Fruit fly (Drosophila melanogaster) whole organism, wandering third instar larva: ENCODE data around the gene CG15412.
A peak's percentile ranks its signal among the peaks of the same experiment; 100 is the strongest.

Experiments used
- Abd-B ChIP-seq: fragments of >200 bp; optimal IDR thresholded peaks from 2 replicates; lab custom pipeline; 2017; ENCODE audit warnings: missing biosample characterization, missing genetic modification characterization
- CG9705 ChIP-seq: fragments of 200-800 bp; sonication (Bioruptor generic); optimal IDR thresholded peaks from 2 replicates; lab custom pipeline; 2018; ENCODE audit warnings: missing biosample characterization, mild to moderate bottlenecking, missing genetic modification characterization
- CrebA ChIP-seq: fragments of 200-800 bp; sonication (Bioruptor generic); optimal IDR thresholded peaks from 2 replicates; lab custom pipeline; 2016; ENCODE audit warnings: missing biosample characterization, mild to moderate bottlenecking, missing genetic modification characterization, borderline replicate concordance
- Dfd ChIP-seq: fragments of >200 bp; optimal IDR thresholded peaks from 2 replicates; lab custom pipeline; 2017; ENCODE audit warnings: missing biosample characterization, missing genetic modification characterization
- Dif ChIP-seq: fragments of 200-275, 200-300 bp; sonication (Bioruptor generic); optimal IDR thresholded peaks from 2 replicates; lab custom pipeline; 2018; ENCODE audit warnings: missing biosample characterization, missing genetic modification characterization; ENCODE audit not compliant: partially characterized antibody
- HLH106 ChIP-seq: fragments of 200-800 bp; optimal IDR thresholded peaks from 3 replicates; lab custom pipeline; 2019; ENCODE audit warnings: missing biosample characterization, mild to moderate bottlenecking, missing genetic modification characterization, moderate library complexity
- Hnf4 ChIP-seq: fragments of 200-800 bp; sonication (Bioruptor generic); optimal IDR thresholded peaks from 2 replicates; lab custom pipeline; 2016; ENCODE audit warnings: missing biosample characterization, mild to moderate bottlenecking, missing genetic modification characterization
- Hr78 ChIP-seq: fragments of >200 bp; optimal IDR thresholded peaks from 2 replicates; lab custom pipeline; 2017; ENCODE audit warnings: missing biosample characterization, missing genetic modification characterization
- Jra ChIP-seq: sonication (Bioruptor generic); optimal IDR thresholded peaks from 2 replicates; lab custom pipeline; 2016; ENCODE audit warnings: missing biosample characterization, missing genetic modification characterization
- Mio ChIP-seq: sonication (Bioruptor generic); optimal IDR thresholded peaks from 2 replicates; lab custom pipeline; 2016; ENCODE audit warnings: missing biosample characterization, missing genetic modification characterization
- Myc ChIP-seq: fragments of >200 bp; optimal IDR thresholded peaks from 2 replicates; lab custom pipeline; 2017
- N ChIP-seq: fragments of >200 bp; optimal IDR thresholded peaks from 2 replicates; lab custom pipeline; 2018; ENCODE audit warnings: missing biosample characterization, missing external identifiers, missing genetic modification characterization
- Sp1 ChIP-seq: fragments of 200-800 bp; sonication (Bioruptor generic); optimal IDR thresholded peaks from 3 replicates; lab custom pipeline; 2019; ENCODE audit warnings: missing biosample characterization, mild to moderate bottlenecking, missing genetic modification characterization, moderate library complexity
- Vsx2 ChIP-seq: fragments of 200-300, 225-300 bp; sonication (Bioruptor generic); optimal IDR thresholded peaks from 2 replicates; lab custom pipeline; 2018; ENCODE audit warnings: missing biosample characterization, missing genetic modification characterization; ENCODE audit not compliant: partially characterized antibody
- brk ChIP-seq: fragments of 200-800 bp; sonication (Bioruptor generic); optimal IDR thresholded peaks from 2 replicates; lab custom pipeline; 2016; ENCODE audit warnings: missing biosample characterization, mild to moderate bottlenecking, missing genetic modification characterization
- dsf ChIP-seq: sonication (Bioruptor generic); optimal IDR thresholded peaks from 2 replicates; lab custom pipeline; 2016; ENCODE audit warnings: missing biosample characterization, missing genetic modification characterization, borderline replicate concordance
- ey ChIP-seq: fragments of 200-800 bp; sonication (Bioruptor generic); optimal IDR thresholded peaks from 2 replicates; lab custom pipeline; 2016; ENCODE audit warnings: missing biosample characterization, missing genetic modification characterization
- foxo ChIP-seq, 2 experiments: fragments of 200-800 bp; sonication (Bioruptor generic); optimal IDR thresholded peaks; 2 replicates in 1 of 2; 3 replicates in 1 of 2; lab custom pipeline; 2016 to 2017; ENCODE audit warnings: missing biosample characterization in 2 of 2, missing genetic modification characterization in 2 of 2
- fru ChIP-seq: fragments of 200-800 bp; sonication (Bioruptor generic); optimal IDR thresholded peaks from 3 replicates; lab custom pipeline; 2016; ENCODE audit warnings: missing biosample characterization, mild to moderate bottlenecking, missing genetic modification characterization
- h ChIP-seq: fragments of 200-800 bp; sonication (Bioruptor generic); optimal IDR thresholded peaks from 3 replicates; lab custom pipeline; 2016; ENCODE audit warnings: missing biosample characterization, mild to moderate bottlenecking, missing genetic modification characterization
- jim ChIP-seq: fragments of 175-275, 200-325 bp; sonication (Bioruptor generic); optimal IDR thresholded peaks from 2 replicates; lab custom pipeline; 2016; ENCODE audit warnings: missing biosample characterization, mild to moderate bottlenecking, missing genetic modification characterization
- lola ChIP-seq: fragments of >200 bp; optimal IDR thresholded peaks from 2 replicates; lab custom pipeline; 2017; ENCODE audit warnings: missing biosample characterization, missing genetic modification characterization
- psq ChIP-seq: fragments of 200-800 bp; sonication (Bioruptor generic); optimal IDR thresholded peaks from 3 replicates; lab custom pipeline; 2017; ENCODE audit warnings: missing biosample characterization, mild to moderate bottlenecking, missing genetic modification characterization, moderate library complexity
- rgr ChIP-seq: fragments of 200-800 bp; sonication (Bioruptor generic); optimal IDR thresholded peaks from 3 replicates; lab custom pipeline; 2016; ENCODE audit warnings: missing biosample characterization, mild to moderate bottlenecking, missing genetic modification characterization
- sage ChIP-seq: fragments of 200-800 bp; sonication (Bioruptor generic); optimal IDR thresholded peaks from 2 replicates; lab custom pipeline; 2016; ENCODE audit warnings: missing biosample characterization, mild to moderate bottlenecking, missing genetic modification characterization
- sv ChIP-seq: fragments of 200-800 bp; sonication (Bioruptor generic); optimal IDR thresholded peaks from 3 replicates; lab custom pipeline; 2016; ENCODE audit warnings: missing biosample characterization, missing genetic modification characterization
- tai ChIP-seq: sonication (Bioruptor generic); optimal IDR thresholded peaks from 2 replicates; lab custom pipeline; 2016; ENCODE audit warnings: missing biosample characterization, missing genetic modification characterization
- woc ChIP-seq: sonication (Bioruptor generic); optimal IDR thresholded peaks from 2 replicates; lab custom pipeline; 2016; ENCODE audit warnings: missing biosample characterization, mild to moderate bottlenecking, missing genetic modification characterization

Gene CG15412

dm6 chr2L:3375611-3376010 is at the start of gene CG15412:
Gene CG15412 (minus strand): TSS chr2L:3375711.
- TF ChIP-seq woc: no peak
- no peak for TF ChIP-seq sage (GFP tag; lab: Kevin White, UChicago)
- TF ChIP-seq Abd-B (GFP tag; lab: Kevin White, UChicago): no peak
- no peak for TF ChIP-seq dsf
- TF ChIP-seq N (GFP tag; lab: Kevin White, UChicago): no peak
- TF ChIP-seq sv: no peak
- TF ChIP-seq rgr (GFP tag; lab: Kevin White, UChicago): no peak
- TF ChIP-seq jim (GFP tag; lab: Kevin White, UChicago): no peak
- no peak for TF ChIP-seq Mio (GFP tag; lab: Kevin White, UChicago)
- TF ChIP-seq Dfd (GFP tag; lab: Kevin White, UChicago): no peak
- TF ChIP-seq Jra (GFP tag; lab: Kevin White, UChicago): no peak
- TF ChIP-seq foxo (GFP tag; optimal IDR thresholded peaks at IDR 0.05; lab: Kevin White, UChicago): no peak
- TF ChIP-seq brk (GFP tag; lab: Kevin White, UChicago): no peak
- no peak for TF ChIP-seq psq

dm6 chr2L:3422753-3423152 is 47.2 kb upstream of the CG15412 start:
- TF ChIP-seq Myc (lab: Kevin White, UChicago) (no peak), ey (GFP tag; lab: Kevin White, UChicago) (no peak), dsf (no peak), Hr78 (no peak), lola (GFP tag; lab: Kevin White, UChicago) (no peak), brk (GFP tag; lab: Kevin White, UChicago) (no peak), jim (GFP tag; lab: Kevin White, UChicago) (no peak)

dm6 chr2L:3417613-3418012 is 42.1 kb upstream of the CG15412 start:
- TF ChIP-seq tai (GFP tag; lab: Kevin White, UChicago) (no peak), HLH106 (tag; lab: Kevin White, UChicago) (no peak), CG9705 (GFP tag; lab: Kevin White, UChicago) (no peak), jim (GFP tag; lab: Kevin White, UChicago) (no peak)

- TF ChIP-seq psq (no peak), CrebA (GFP tag; lab: Kevin White, UChicago) (no peak), fru (peak; percentile 40), Vsx2 (GFP tag; lab: Kevin White, UChicago) (no peak), ey (GFP tag; lab: Kevin White, UChicago) (peak; percentile 28), sv (no peak), lola (GFP tag; lab: Kevin White, UChicago) (no peak), foxo (GFP tag; optimal IDR thresholded peaks at IDR 0.05; lab: Kevin White, UChicago) (peak in 1 of 2 experiments; percentile 41), rgr (GFP tag; lab: Kevin White, UChicago) (peak; percentile 31), woc (no peak), CG9705 (GFP tag; lab: Kevin White, UChicago) (no peak), h (GFP tag; lab: Kevin White, UChicago) (peak; percentile 54), brk (GFP tag; lab: Kevin White, UChicago) (no peak), Jra (GFP tag; lab: Kevin White, UChicago) (no peak)
These were observed 41.2 kb upstream of the CG15412 start, which contains the start of gene CG31952 for dm6 chr2L:3416527-3417304. Gene CG31952 (plus strand): TSS chr2L:3416693.

dm6 chr2L:3410260-3410659 is 34.7 kb upstream of the CG15412 start, which contains the start of gene CG8840:
Gene CG8840 (plus strand): TSS chr2L:3410560.
- TF ChIP-seq Dif (GFP tag; lab: Kevin White, UChicago) (no peak), Vsx2 (GFP tag; lab: Kevin White, UChicago) (no peak), Mio (GFP tag; lab: Kevin White, UChicago) (no peak), woc (no peak), HLH106 (tag; lab: Kevin White, UChicago) (no peak), rgr (GFP tag; lab: Kevin White, UChicago) (no peak), Hnf4 (no peak), foxo (GFP tag; optimal IDR thresholded peaks at IDR 0.05; lab: Kevin White, UChicago) (no peak), jim (GFP tag; lab: Kevin White, UChicago) (no peak), Sp1 (GFP tag; lab: Kevin White, UChicago) (no peak), CrebA (GFP tag; lab: Kevin White, UChicago) (no peak), brk (GFP tag; lab: Kevin White, UChicago) (no peak)
